Worm (Caenorhabditis elegans): ENCODE measurements around the gene cTel54X.2.

Gene cTel54X.2

ce11 chrIII:14671-15070 lies 11.6 kb downstream of the cTel54X.2 start, which contains the start of gene nhr-80 (continued):
- TF ChIP-seq F44E2.7 (GFP tag; IDR thresholded peaks at IDR 0.05) (no peak), cey-2 (tag; optimal IDR thresholded peaks at IDR 0.05; ENCODE audit: borderline replicate concordance, insufficient read depth) (no peak), fos-1 (tag; optimal IDR thresholded peaks at IDR 0.05) (no peak), Y5F2A.4 (GFP tag; optimal IDR thresholded peaks at IDR 0.05) (no peak), egl-43 (GFP tag; IDR thresholded peaks at IDR 0.05) (no peak), hif-1 (tag; optimal IDR thresholded peaks at IDR 0.05) (no peak), dmd-9 (GFP tag; IDR thresholded peaks at IDR 0.05) (no peak), daf-16 (GFP tag; optimal IDR thresholded peaks at IDR 0.05) (no peak), daf-16 (tag; optimal IDR thresholded peaks at IDR 0.05) (peak; percentile 94), lin-13 (GFP tag; optimal IDR thresholded peaks at IDR 0.05) (no peak), ceh-44 (GFP tag; IDR thresholded peaks at IDR 0.05) (no peak), Y105C5A.15 (GFP tag; IDR thresholded peaks at IDR 0.05) (no peak), zip-2 (tag; optimal IDR thresholded peaks at IDR 0.05) (no peak), unc-62 (GFP tag; optimal IDR thresholded peaks at IDR 0.05 in 1 of 2) (no peak), unc-62 (tag; optimal IDR thresholded peaks at IDR 0.05) (no peak), ceh-82 (tag; optimal IDR thresholded peaks at IDR 0.05) (no peak), zfp-3 (GFP tag; conservative IDR thresholded peaks at IDR 0.05) (no peak), hmg-1.1 (GFP tag; IDR thresholded peaks at IDR 0.05) (no peak), hlh-11 (tag; optimal IDR thresholded peaks at IDR 0.05) (peak; percentile 69), mdt-29 (GFP tag; IDR thresholded peaks at IDR 0.05) (no peak), ztf-7 (tag; optimal IDR thresholded peaks at IDR 0.05) (no peak), nhr-28 (tag; optimal IDR thresholded peaks at IDR 0.05) (peak; percentile 93), lsy-2 (tag; optimal IDR thresholded peaks at IDR 0.05) (peak in 1 of 2 experiments; percentile 38), madf-5 (GFP tag; IDR thresholded peaks at IDR 0.05) (no peak), nhr-48 (tag; optimal IDR thresholded peaks at IDR 0.05) (no peak)

DNA sequence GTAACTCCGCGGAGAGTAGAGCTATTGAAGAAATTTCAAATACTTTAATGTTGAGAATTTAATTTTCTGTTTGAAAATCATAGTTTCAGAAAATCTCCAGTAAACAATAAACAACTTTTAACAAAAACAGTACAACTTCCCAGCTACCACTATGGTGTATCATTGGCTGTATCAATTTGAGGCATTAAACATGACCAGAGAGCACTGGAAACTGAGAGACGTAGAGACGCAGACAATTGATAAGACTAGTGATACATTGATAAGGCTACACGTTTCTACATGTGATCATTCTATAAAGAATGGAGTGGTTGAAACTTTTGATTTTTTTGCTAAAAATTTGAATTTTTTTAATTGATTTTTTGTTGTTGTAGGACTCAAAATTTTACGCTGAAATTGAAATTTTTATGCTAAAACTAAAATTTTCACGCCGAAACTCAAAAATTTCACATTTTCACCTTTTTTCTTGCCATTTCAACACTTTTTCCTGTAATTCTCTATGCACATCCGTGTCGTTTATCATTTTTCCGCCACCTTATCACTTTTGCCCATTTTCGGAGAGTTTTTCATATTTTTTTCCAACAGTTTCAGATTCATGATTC lies 12.2 kb downstream of the cTel54X.2 start, which contains the start of gene H10E21.1:
Gene H10E21.1 (plus strand): TSS at position 549 of the 599 bp plus-strand sequence.
- TF ChIP-seq nhr-41 (GFP tag; IDR thresholded peaks at IDR 0.05), result no peak
- TF ChIP-seq mes-2 (tag; optimal IDR thresholded peaks at IDR 0.05; ENCODE audit: poor library complexity, severe bottlenecking), result peak; percentile 47
- TF ChIP-seq nhr-28 (tag; optimal IDR thresholded peaks at IDR 0.05), result peak; percentile 95
- no peak for TF ChIP-seq jun-1 (tag; optimal IDR thresholded peaks at IDR 0.05)
- no peak for TF ChIP-seq nhr-11 (tag; optimal IDR thresholded peaks at IDR 0.05)
- peak; percentile 75 for TF ChIP-seq dve-1 (tag; optimal IDR thresholded peaks at IDR 0.05; ENCODE audit: insufficient read depth)
- no peak for TF ChIP-seq egl-27 (tag; optimal IDR thresholded peaks at IDR 0.05)
- no peak for TF ChIP-seq ama-1 (optimal IDR thresholded peaks at IDR 0.05)
- TF ChIP-seq T26A8.4 (GFP tag; IDR thresholded peaks at IDR 0.05), result no peak
- no peak for TF ChIP-seq nhr-10 (tag; optimal IDR thresholded peaks at IDR 0.05)
- TF ChIP-seq nhr-77 (tag; optimal IDR thresholded peaks at IDR 0.05), result peak; percentile 48
- peak; percentile 57 for TF ChIP-seq dmd-6 (GFP tag; IDR thresholded peaks at IDR 0.05)
- no peak for TF ChIP-seq nhr-25 (tag; optimal IDR thresholded peaks at IDR 0.05; ENCODE audit: borderline replicate concordance, insufficient read depth)
- TF ChIP-seq mep-1 (tag; optimal IDR thresholded peaks at IDR 0.05), result peak; percentile 14
- peak; percentile 60 for TF ChIP-seq hlh-11 (tag; optimal IDR thresholded peaks at IDR 0.05)
- no peak for TF ChIP-seq F37D6.2 (tag; optimal IDR thresholded peaks at IDR 0.05)
- no peak for TF ChIP-seq lin-13 (GFP tag; optimal IDR thresholded peaks at IDR 0.05)
- TF ChIP-seq cey-2 (tag; optimal IDR thresholded peaks at IDR 0.05; ENCODE audit: borderline replicate concordance, insufficient read depth), result no peak
- no peak for TF ChIP-seq egl-43 (GFP tag; IDR thresholded peaks at IDR 0.05)
- no peak for TF ChIP-seq nhr-102 (tag; optimal IDR thresholded peaks at IDR 0.05)
- no peak for TF ChIP-seq aha-1 (tag)
- TF ChIP-seq ceh-32 (tag; optimal IDR thresholded peaks at IDR 0.05; ENCODE audit: poor library complexity), result no peak
- TF ChIP-seq lin-29 (GFP tag; IDR thresholded peaks at IDR 0.05), result no peak
- TF ChIP-seq ceh-82 (tag; optimal IDR thresholded peaks at IDR 0.05), result no peak
- TF ChIP-seq pqm-1 (tag; optimal IDR thresholded peaks at IDR 0.05), result peak; percentile 78
- TF ChIP-seq daf-8 (GFP tag; IDR thresholded peaks at IDR 0.05), result no peak
- no peak for TF ChIP-seq ztf-7 (tag; optimal IDR thresholded peaks at IDR 0.05)
- no peak for TF ChIP-seq snpc-1.2 (GFP tag; IDR thresholded peaks at IDR 0.05)
- TF ChIP-seq lin-15B (tag; optimal IDR thresholded peaks at IDR 0.05), result no peak
- TF ChIP-seq zip-2 (tag; optimal IDR thresholded peaks at IDR 0.05), result peak; percentile 0
- peak; percentile 58; the same call in 1 of the 2 replicates for TF ChIP-seq php-3 (GFP tag; IDR thresholded peaks at IDR 0.05)
- TF ChIP-seq unc-62 (GFP tag; optimal IDR thresholded peaks at IDR 0.05 in 1 of 2), result peak in 1 of 2 experiments; percentile 47
- TF ChIP-seq unc-62 (tag; optimal IDR thresholded peaks at IDR 0.05), result no peak
- no peak for TF ChIP-seq unc-130 (GFP tag; optimal IDR thresholded peaks at IDR 0.05)
